Fruit fly (Drosophila melanogaster) whole organism, wandering third instar larva: ENCODE results near the gene Sox21b.

Source experiments
- Dfd ChIP-seq: fragments of >200 bp; optimal IDR thresholded peaks from 2 replicates; lab custom pipeline; 2017; ENCODE audit warnings: missing biosample characterization, missing genetic modification characterization
- Hnf4 ChIP-seq: fragments of 200-800 bp; sonication (Bioruptor generic); optimal IDR thresholded peaks from 2 replicates; lab custom pipeline; 2016; ENCODE audit warnings: missing biosample characterization, mild to moderate bottlenecking, missing genetic modification characterization
- Myc ChIP-seq: fragments of >200 bp; optimal IDR thresholded peaks from 2 replicates; lab custom pipeline; 2017
- h ChIP-seq: fragments of 200-800 bp; sonication (Bioruptor generic); optimal IDR thresholded peaks from 3 replicates; lab custom pipeline; 2016; ENCODE audit warnings: missing biosample characterization, mild to moderate bottlenecking, missing genetic modification characterization
- tai ChIP-seq: sonication (Bioruptor generic); optimal IDR thresholded peaks from 2 replicates; lab custom pipeline; 2016; ENCODE audit warnings: missing biosample characterization, missing genetic modification characterization

dm6 chr3L:14122048-14122447 is 9.1 kb downstream of the Sox21b start:
- no peak for TF ChIP-seq Myc
- TF ChIP-seq tai, result no peak
- no peak for TF ChIP-seq Dfd (GFP tag; lab: Kevin White, UChicago)
- no peak for TF ChIP-seq h (GFP tag; lab: Kevin White, UChicago)
- no peak for TF ChIP-seq Hnf4
